Fruit fly (Drosophila melanogaster): ENCODE measurements around the gene GIIIspla2.
A peak's percentile ranks its signal among the peaks of the same experiment; 100 is the strongest.

- TF ChIP-seq salr (GFP tag; optimal IDR thresholded peaks at IDR 0.05) (peak in 1 of 2 experiments; percentile 60), CG4318 (GFP tag; optimal IDR thresholded peaks at IDR 0.05) (no peak), Met (GFP tag; optimal IDR thresholded peaks at IDR 0.05) (peak; percentile 78), CG11294 (GFP tag; IDR thresholded peaks at IDR 0.05) (peak; percentile 64; the same call in 1 of the 2 replicates), CG9139 (GFP tag; optimal IDR thresholded peaks at IDR 0.05) (no peak)
Measured at dm6 chrX:8157294-8157693, at the start of gene GIIIspla2, which contains the start of gene Traf6.

All from whole organism, prepupa.